Fruit fly (Drosophila melanogaster) whole organism: ENCODE data around the gene Diap1.

Experiments
- pan ChIP-seq: fragments of >200 bp; optimal IDR thresholded peaks from 2 replicates; lab custom pipeline; 2017
- psq ChIP-seq: fragments of >200 bp; optimal IDR thresholded peaks from 2 replicates; lab custom pipeline; 2017
- usp ChIP-seq: fragments of >200 bp; optimal IDR thresholded peaks from 2 replicates; lab custom pipeline; 2017; ENCODE audit warnings: missing biosample characterization, missing genetic modification characterization, mixed read lengths

- TF ChIP-seq psq, result no peak
- no peak for TF ChIP-seq pan (lab: Kevin White, UChicago)
- no peak for TF ChIP-seq usp (GFP tag; lab: Kevin White, UChicago)
Observed at dm6 chr3L:16046387-16047066, 4.3 kb downstream of the Diap1 start.
